Worm (Caenorhabditis elegans) whole organism, young adult: Measurements from ENCODE around the gene C25F6.6.

ENCODE experiments used
- F22D6.2 ChIP-seq: sonication (generic microtip); optimal IDR thresholded peaks from 2 replicates; lab custom pipeline; 2016; ENCODE audit warnings: mild to moderate bottlenecking, missing genetic modification characterization, missing compliant biosample characterization
- F23B12.7 ChIP-seq: sonication (generic microtip); optimal IDR thresholded peaks from 2 replicates; lab custom pipeline; 2017; ENCODE audit warnings: missing genetic modification characterization, mild to moderate bottlenecking, missing compliant biosample characterization, antibody characterized with exemption, moderate library complexity; ENCODE audit not compliant: insufficient read depth
- F57C9.4 ChIP-seq: sonication (generic microtip); optimal IDR thresholded peaks from 2 replicates; lab custom pipeline; 2017; ENCODE audit warnings: mild to moderate bottlenecking, missing genetic modification characterization, missing compliant biosample characterization
- Y67H2A.10 ChIP-seq: fragments of 200-800 bp; sonication (Bioruptor generic); conservative IDR thresholded peaks from 2 replicates; pipeline ENCODE4 v1.3.6; 2022; ENCODE audit warnings: missing genetic modification reagents, missing genetic modification characterization, missing compliant biosample characterization
- Y79H2A.3 ChIP-seq: fragments of 200-800 bp; sonication (Bioruptor generic); conservative IDR thresholded peaks from 2 replicates; pipeline ENCODE4 v1.3.6; 2022; ENCODE audit warnings: missing genetic modification reagents, missing genetic modification characterization, missing compliant biosample characterization
- ZK185.1 ChIP-seq: sonication (generic microtip); optimal IDR thresholded peaks from 2 replicates; lab custom pipeline; 2016; ENCODE audit warnings: mild to moderate bottlenecking, missing genetic modification characterization, missing compliant biosample characterization; ENCODE audit not compliant: poor library complexity, severe bottlenecking
- akir-1 ChIP-seq: fragments of 200-800 bp; sonication (Bioruptor generic); optimal IDR thresholded peaks from 2 replicates; lab custom pipeline; 2018; ENCODE audit warnings: mild to moderate bottlenecking, missing genetic modification characterization, moderate library complexity, missing compliant biosample characterization
- aptf-3 ChIP-seq: fragments of 200-800 bp; sonication (Bioruptor generic); IDR thresholded peaks from 2 replicates; pipeline ENCODE4 v1.3.6; 2022; ENCODE audit warnings: missing genetic modification characterization, missing compliant biosample characterization
- atf-7 ChIP-seq: sonication (generic microtip); optimal IDR thresholded peaks from 2 replicates; lab custom pipeline; 2017; ENCODE audit warnings: mild to moderate bottlenecking, missing genetic modification characterization, missing compliant biosample characterization
- attf-6 ChIP-seq: fragments of 200-800 bp; sonication (Bioruptor generic); IDR thresholded peaks from 2 replicates; pipeline ENCODE4 v1.3.6; 2022; ENCODE audit warnings: missing genetic modification reagents, missing genetic modification characterization, missing compliant biosample characterization
- dox-1 ChIP-seq: fragments of 200-800 bp; sonication (Bioruptor generic); IDR thresholded peaks from 2 replicates; pipeline ENCODE4 v1.3.6; 2022; ENCODE audit warnings: missing genetic modification reagents, missing genetic modification characterization, missing compliant biosample characterization
- dpff-1 ChIP-seq: sonication (generic microtip); optimal IDR thresholded peaks from 2 replicates; lab custom pipeline; 2017; ENCODE audit warnings: mild to moderate bottlenecking, missing genetic modification characterization, missing compliant biosample characterization
- hmg-20 ChIP-seq: fragments of 200-800 bp; sonication (Bioruptor generic); IDR thresholded peaks from 2 replicates; pipeline ENCODE4 v1.3.6; 2022; ENCODE audit warnings: missing genetic modification reagents, missing genetic modification characterization, missing compliant biosample characterization
- madf-10 ChIP-seq: sonication (generic microtip); optimal IDR thresholded peaks from 2 replicates; lab custom pipeline; 2016; ENCODE audit warnings: mild to moderate bottlenecking, missing genetic modification characterization, missing compliant biosample characterization
- mes-4 ChIP-seq: sonication (generic microtip); optimal IDR thresholded peaks from 2 replicates; lab custom pipeline; 2016; ENCODE audit warnings: missing genotype, missing genetic modification characterization, missing compliant biosample characterization
- pha-4 ChIP-seq: fragments of 150-350 bp; sonication (generic microtip); optimal IDR thresholded peaks from 2 replicates; lab custom pipeline; 2014; ENCODE audit warnings: missing biosample characterization, missing genetic modification reagents, missing genetic modification characterization
- tbx-9 ChIP-seq: sonication (generic microtip); optimal IDR thresholded peaks from 2 replicates; lab custom pipeline; 2016; ENCODE audit warnings: borderline replicate concordance, missing genetic modification characterization, inconsistent platforms, missing compliant biosample characterization

C25F6.6 gene

ce11 chrX:5400524-5400923, 50.1 kb downstream of the C25F6.6 start, which contains the start of gene scav-1 (continued):
- no peak for TF ChIP-seq Y79H2A.3 (GFP tag; lab: Robert Waterston, UW)
- no peak for TF ChIP-seq F57C9.4 (tag; lab: Kevin White, UChicago)
- TF ChIP-seq ZK185.1: no peak
- no peak for TF ChIP-seq tbx-9 (tag; lab: Kevin White, UChicago)
- TF ChIP-seq Y67H2A.10 (GFP tag; lab: Robert Waterston, UW): no peak
- TF ChIP-seq attf-6: no peak
- no peak for TF ChIP-seq atf-7
- TF ChIP-seq dpff-1 (tag; lab: Kevin White, UChicago): no peak
- peak; percentile 7 for TF ChIP-seq F23B12.7 (tag; lab: Kevin White, UChicago)
- no peak for TF ChIP-seq pha-4 (tag; lab: Kevin White, UChicago)
- no peak for TF ChIP-seq mes-4 (tag; lab: Kevin White, UChicago)
- TF ChIP-seq aptf-3 (GFP tag; lab: Robert Waterston, UW): no peak
- no peak for TF ChIP-seq F22D6.2 (tag; lab: Kevin White, UChicago)
- peak; percentile 41; the same call in 1 of the 2 replicates for TF ChIP-seq dox-1
- TF ChIP-seq madf-10 (tag; lab: Kevin White, UChicago): no peak
- TF ChIP-seq akir-1 (GFP tag; lab: Kevin White, UChicago): no peak
- no peak for TF ChIP-seq hmg-20 (GFP tag; lab: Robert Waterston, UW)
- TF ChIP-seq, all 124 proteins: peak for 5
